Fruit fly (Drosophila melanogaster) whole organism, embryonic: ENCODE data around the gene Mob3.

ENCODE experiments used
- Asciz ChIP-seq: fragments of 200-800 bp; sonication (Bioruptor generic); optimal IDR thresholded peaks from 2 replicates; lab custom pipeline; 2017; ENCODE audit warnings: missing biosample characterization, mild to moderate bottlenecking, missing genetic modification characterization, missing genetic modification reagents
- Atf3 ChIP-seq: fragments of 200-800 bp; sonication (Bioruptor generic); optimal IDR thresholded peaks from 3 replicates; lab custom pipeline; 2016; ENCODE audit warnings: missing biosample characterization, missing genetic modification characterization
- BtbVII ChIP-seq: fragments of 200-800 bp; sonication (Bioruptor generic); optimal IDR thresholded peaks from 3 replicates; lab custom pipeline; 2017; ENCODE audit warnings: missing biosample characterization, mild to moderate bottlenecking, missing genetic modification characterization
- CG10147 ChIP-seq: fragments of 200-800 bp; sonication (Bioruptor generic); optimal IDR thresholded peaks from 2 replicates; lab custom pipeline; 2019; ENCODE audit warnings: missing biosample characterization, mild to moderate bottlenecking, missing genetic modification characterization, moderate library complexity
- CG10209 ChIP-seq: fragments of 200-800 bp; sonication (Bioruptor generic); optimal IDR thresholded peaks from 3 replicates; lab custom pipeline; 2017; ENCODE audit warnings: missing biosample characterization, mild to moderate bottlenecking, missing genetic modification characterization, missing genetic modification reagents
- CG11085 ChIP-seq: fragments of 200-800 bp; sonication (Bioruptor generic); IDR thresholded peaks from 2 replicates; pipeline ENCODE4 v1.3.6; 2022; ENCODE audit warnings: missing biosample characterization, missing genetic modification characterization
- CG11504 ChIP-seq: fragments of 200-800 bp; sonication (Bioruptor generic); optimal IDR thresholded peaks from 3 replicates; lab custom pipeline; 2019; ENCODE audit warnings: missing biosample characterization, mild to moderate bottlenecking, missing genetic modification characterization, moderate library complexity
- CG15011 ChIP-seq: fragments of 200-800 bp; sonication (Bioruptor generic); optimal IDR thresholded peaks from 3 replicates; lab custom pipeline; 2018; ENCODE audit warnings: missing biosample characterization, mild to moderate bottlenecking, missing genetic modification characterization
- CG18476 ChIP-seq: fragments of 200-800 bp; sonication (Bioruptor generic); optimal IDR thresholded peaks from 2 replicates; lab custom pipeline; 2016; ENCODE audit warnings: missing biosample characterization, mild to moderate bottlenecking, missing genetic modification characterization
- CG30403 ChIP-seq: fragments of 200-800 bp; sonication (Bioruptor generic); optimal IDR thresholded peaks from 3 replicates; lab custom pipeline; 2016; ENCODE audit warnings: missing biosample characterization, missing genetic modification characterization
- CG3065 ChIP-seq: fragments of 200-800 bp; sonication (Bioruptor generic); optimal IDR thresholded peaks from 2 replicates; lab custom pipeline; 2016; ENCODE audit warnings: missing biosample characterization, missing genetic modification characterization
- CG3163 ChIP-seq: fragments of 200-800 bp; sonication (Bioruptor generic); optimal IDR thresholded peaks from 3 replicates; lab custom pipeline; 2016; ENCODE audit warnings: missing biosample characterization, missing genetic modification characterization
- CG4854 ChIP-seq: fragments of 200-800 bp; sonication (Bioruptor generic); optimal IDR thresholded peaks from 2 replicates; lab custom pipeline; 2016; ENCODE audit warnings: missing biosample characterization, missing genetic modification characterization, inconsistent platforms
- CG6654 ChIP-seq: fragments of 200-800 bp; sonication (Bioruptor generic); optimal IDR thresholded peaks from 2 replicates; lab custom pipeline; 2017; ENCODE audit warnings: missing biosample characterization, mild to moderate bottlenecking, missing genetic modification characterization
- CG6689 ChIP-seq: fragments of 200-800 bp; sonication (Bioruptor generic); IDR thresholded peaks from 2 replicates; pipeline ENCODE4 v1.3.6; 2022; ENCODE audit warnings: missing biosample characterization, missing genetic modification characterization
- CG8281 ChIP-seq: fragments of 200-800 bp; sonication (Bioruptor generic); optimal IDR thresholded peaks from 2 replicates; lab custom pipeline; 2018; ENCODE audit warnings: missing biosample characterization, mild to moderate bottlenecking, missing genetic modification characterization, moderate library complexity
- CG8359 ChIP-seq: fragments of 200-800 bp; sonication (Bioruptor generic); optimal IDR thresholded peaks from 2 replicates; lab custom pipeline; 2017; ENCODE audit warnings: missing biosample characterization, mild to moderate bottlenecking, missing genetic modification characterization, borderline replicate concordance
- CG9437 ChIP-seq: fragments of 200-800 bp; sonication (Bioruptor generic); optimal IDR thresholded peaks from 2 replicates; lab custom pipeline; 2018; ENCODE audit warnings: missing biosample characterization, mild to moderate bottlenecking, missing genetic modification characterization
- Dad ChIP-seq: fragments of 200-800 bp; sonication (Bioruptor generic); optimal IDR thresholded peaks from 3 replicates; lab custom pipeline; 2016; ENCODE audit warnings: missing biosample characterization, missing genetic modification characterization
- Dll ChIP-seq: fragments of 200-800 bp; sonication (Bioruptor generic); IDR thresholded peaks from 4 replicates; pipeline ENCODE4 v1.3.6; 2022; ENCODE audit warnings: missing biosample characterization, missing genetic modification characterization; ENCODE audit not compliant: partially characterized antibody
- Drgx ChIP-seq: fragments of 200-800 bp; sonication (Bioruptor generic); IDR thresholded peaks from 2 replicates; pipeline ENCODE4 v1.3.6; 2022; ENCODE audit warnings: missing biosample characterization, missing genetic modification characterization
- Ets97D ChIP-seq: fragments of 200-800 bp; sonication (Bioruptor generic); optimal IDR thresholded peaks from 3 replicates; lab custom pipeline; 2016; ENCODE audit warnings: missing biosample characterization, missing genetic modification characterization
- Fer3 ChIP-seq: fragments of 200-800 bp; sonication (Bioruptor generic); optimal IDR thresholded peaks from 2 replicates; lab custom pipeline; 2018; ENCODE audit warnings: missing biosample characterization, mild to moderate bottlenecking, missing genetic modification characterization, moderate library complexity
- HHEX ChIP-seq: fragments of 200-800 bp; sonication (Bioruptor generic); optimal IDR thresholded peaks from 3 replicates; lab custom pipeline; 2017; ENCODE audit warnings: missing biosample characterization, mild to moderate bottlenecking, missing genetic modification characterization, missing genetic modification reagents
- Hr51 ChIP-seq, 2 experiments: fragments of 200-800 bp; sonication (Bioruptor generic); optimal IDR thresholded peaks; 2 replicates in 1 of 2; 3 replicates in 1 of 2; lab custom pipeline; 2016 to 2018; ENCODE audit warnings: missing biosample characterization in 2 of 2, missing genetic modification characterization in 2 of 2, mild to moderate bottlenecking in 1 of 2, moderate library complexity in 1 of 2
- Jarid2 ChIP-seq: fragments of 200-800 bp; sonication (Bioruptor generic); optimal IDR thresholded peaks from 3 replicates; lab custom pipeline; 2017; ENCODE audit warnings: mild to moderate bottlenecking, missing biosample characterization, missing genetic modification reagents, missing genetic modification characterization
- Max ChIP-seq: fragments of 200-800 bp; sonication (Bioruptor generic); optimal IDR thresholded peaks from 2 replicates; lab custom pipeline; 2016; ENCODE audit warnings: missing biosample characterization, mild to moderate bottlenecking, missing genetic modification characterization
- Myb ChIP-seq: fragments of 200-800 bp; sonication (Bioruptor generic); optimal IDR thresholded peaks from 2 replicates; lab custom pipeline; 2016; ENCODE audit warnings: missing biosample characterization, missing genetic modification characterization
- NfI ChIP-seq: fragments of 200-800 bp; sonication (Bioruptor generic); optimal IDR thresholded peaks from 3 replicates; lab custom pipeline; 2018; ENCODE audit warnings: missing biosample characterization, mild to moderate bottlenecking, missing genetic modification characterization, moderate library complexity
- Oaz ChIP-seq: fragments of 200-800 bp; sonication (Bioruptor generic); IDR thresholded peaks from 2 replicates; pipeline ENCODE4 v1.3.6; 2022; ENCODE audit warnings: missing biosample characterization, missing genetic modification characterization
- Oli ChIP-seq: fragments of 200-800 bp; sonication (Bioruptor generic); optimal IDR thresholded peaks from 2 replicates; lab custom pipeline; 2018; ENCODE audit warnings: missing biosample characterization, mild to moderate bottlenecking, missing genetic modification characterization, moderate library complexity
- Six4 ChIP-seq: fragments of 200-800 bp; sonication (Bioruptor generic); optimal IDR thresholded peaks from 2 replicates; lab custom pipeline; 2016; ENCODE audit warnings: missing biosample characterization, missing genetic modification characterization
- TFAM ChIP-seq: fragments of 200-800 bp; sonication (Bioruptor generic); optimal IDR thresholded peaks from 2 replicates; lab custom pipeline; 2017; ENCODE audit warnings: missing biosample characterization, missing genetic modification characterization, inconsistent platforms
- Xbp1 ChIP-seq: fragments of 200-800 bp; sonication (Bioruptor generic); optimal IDR thresholded peaks from 3 replicates; lab custom pipeline; 2016; ENCODE audit warnings: missing biosample characterization, mild to moderate bottlenecking, missing genetic modification characterization
- ab ChIP-seq: fragments of 200-800 bp; sonication (Bioruptor generic); optimal IDR thresholded peaks from 2 replicates; lab custom pipeline; 2016; ENCODE audit warnings: missing biosample characterization, missing genetic modification characterization
- ftz-f1 ChIP-seq: fragments of 200-800 bp; sonication (Bioruptor generic); optimal IDR thresholded peaks from 2 replicates; lab custom pipeline; 2016; ENCODE audit warnings: missing biosample characterization, missing genetic modification characterization
- gem ChIP-seq: fragments of 200-800 bp; sonication (Bioruptor generic); optimal IDR thresholded peaks from 2 replicates; lab custom pipeline; 2019; ENCODE audit warnings: missing biosample characterization, mild to moderate bottlenecking, missing genetic modification characterization, moderate library complexity
- hth ChIP-seq: fragments of >200 bp; optimal IDR thresholded peaks from 2 replicates; lab custom pipeline; 2017; ENCODE audit warnings: inconsistent platforms
- ind ChIP-seq: fragments of 200-800 bp; sonication (Bioruptor generic); optimal IDR thresholded peaks from 3 replicates; lab custom pipeline; 2016; ENCODE audit warnings: missing biosample characterization, missing genetic modification characterization
- kni ChIP-seq: fragments of 200-800 bp; sonication (Bioruptor generic); optimal IDR thresholded peaks from 3 replicates; lab custom pipeline; 2017; ENCODE audit warnings: mild to moderate bottlenecking, missing biosample characterization, missing genetic modification reagents, missing genetic modification characterization
- luna ChIP-seq: fragments of 200-800 bp; sonication (Bioruptor generic); optimal IDR thresholded peaks from 2 replicates; lab custom pipeline; 2016; ENCODE audit warnings: missing biosample characterization, missing genetic modification characterization
- ro ChIP-seq: fragments of 200-800 bp; sonication (Bioruptor generic); IDR thresholded peaks from 2 replicates; pipeline ENCODE4 v1.3.6; 2022; ENCODE audit warnings: missing biosample characterization, missing genetic modification characterization
- salm ChIP-seq: fragments of 200-800 bp; sonication (Bioruptor generic); optimal IDR thresholded peaks from 2 replicates; lab custom pipeline; 2018; ENCODE audit warnings: missing biosample characterization, mild to moderate bottlenecking, missing genetic modification characterization
- seq ChIP-seq: fragments of 200-800 bp; sonication (Bioruptor generic); IDR thresholded peaks from 2 replicates; pipeline ENCODE4 v1.3.6; 2022; ENCODE audit warnings: missing biosample characterization, missing genetic modification characterization
- sisA ChIP-seq: fragments of 200-800 bp; sonication (Bioruptor generic); IDR thresholded peaks from 2 replicates; pipeline ENCODE4 v1.3.6; 2022; ENCODE audit warnings: missing biosample characterization, missing genetic modification characterization
- sna ChIP-seq: fragments of 200-800 bp; sonication (Bioruptor generic); IDR thresholded peaks from 2 replicates; pipeline ENCODE4 v1.3.6; 2022; ENCODE audit warnings: missing biosample characterization, missing genetic modification characterization; ENCODE audit not compliant: partially characterized antibody
- toy ChIP-seq: fragments of 200-800 bp; sonication (Bioruptor generic); IDR thresholded peaks from 2 replicates; pipeline ENCODE4 v1.3.6; 2022; ENCODE audit warnings: missing biosample characterization, missing genetic modification characterization
- twi ChIP-seq: fragments of 200-800 bp; optimal IDR thresholded peaks from 2 replicates; lab custom pipeline; 2019; ENCODE audit warnings: missing biosample characterization, mild to moderate bottlenecking, missing genetic modification characterization, moderate library complexity
- vfl ChIP-seq: fragments of 200-800 bp; sonication (Bioruptor generic); optimal IDR thresholded peaks from 2 replicates; lab custom pipeline; 2016; ENCODE audit warnings: missing biosample characterization, missing genetic modification characterization
- vnd ChIP-seq: fragments of 200-800 bp; sonication (Bioruptor generic); IDR thresholded peaks from 3 replicates; pipeline ENCODE4 v1.3.6; 2022; ENCODE audit warnings: missing biosample characterization, missing genetic modification characterization; ENCODE audit not compliant: partially characterized antibody

Gene Mob3

dm6 chr2L:10226724-10227407 is 38.3 kb upstream of the Mob3 start, which contains the start of gene CG5708 (continued):
- TF ChIP-seq kni (GFP tag; lab: Kevin White, UChicago) (no peak), NfI (GFP tag; lab: Kevin White, UChicago) (peak; percentile 33), Oli (no peak), CG4854 (GFP tag; lab: Kevin White, UChicago) (no peak), CG10209 (no peak), CG11085 (GFP tag; lab: Robert Waterston, UW) (no peak), CG8281 (tag; lab: Kevin White, UChicago) (no peak), sna (GFP tag; lab: Robert Waterston, UW) (no peak), Dll (peak; percentile 40; the same call in 1 of the 4 replicates), HHEX (GFP tag; lab: Kevin White, UChicago) (no peak), seq (GFP tag; lab: Robert Waterston, UW) (no peak), Jarid2 (no peak), CG15011 (GFP tag; lab: Kevin White, UChicago) (no peak), Oaz (GFP tag; lab: Robert Waterston, UW) (no peak), TFAM (GFP tag; lab: Kevin White, UChicago) (no peak), ro (GFP tag; lab: Robert Waterston, UW) (no peak), CG8359 (GFP tag; lab: Kevin White, UChicago) (no peak), CG9437 (GFP tag; lab: Kevin White, UChicago) (no peak), toy (no peak), CG6689 (GFP tag; lab: Robert Waterston, UW) (no peak), Xbp1 (peak; percentile 48), salm (tag; lab: Kevin White, UChicago) (no peak), CG6654 (GFP tag; lab: Kevin White, UChicago) (no peak), Ets97D (GFP tag; lab: Kevin White, UChicago) (no peak), CG11504 (no peak), Myb (GFP tag; lab: Kevin White, UChicago) (no peak), vnd (GFP tag; lab: Robert Waterston, UW) (no peak), ab (GFP tag; lab: Kevin White, UChicago) (no peak), sisA (GFP tag; lab: Robert Waterston, UW) (no peak), CG3065 (GFP tag; lab: Kevin White, UChicago) (no peak), Hr51 (GFP tag; optimal IDR thresholded peaks at IDR 0.05; lab: Kevin White, UChicago) (no peak), ind (GFP tag; lab: Kevin White, UChicago) (no peak), Drgx (no peak), hth (lab: Kevin White, UChicago) (no peak), Max (GFP tag; lab: Kevin White, UChicago) (no peak), CG3163 (no peak), vfl (no peak), Atf3 (GFP tag; lab: Kevin White, UChicago) (no peak), luna (GFP tag; lab: Kevin White, UChicago) (no peak), BtbVII (no peak), Asciz (no peak), Six4 (GFP tag; lab: Kevin White, UChicago) (no peak), ftz-f1 (GFP tag; lab: Kevin White, UChicago) (no peak), CG10147 (GFP tag; lab: Kevin White, UChicago) (no peak), CG30403 (GFP tag; lab: Kevin White, UChicago) (no peak), gem (tag; lab: Kevin White, UChicago) (peak; percentile 40), twi (tag; lab: Kevin White, UChicago) (no peak), Fer3 (tag; lab: Kevin White, UChicago) (no peak), CG18476 (GFP tag; lab: Kevin White, UChicago) (no peak), Dad (no peak)
